Fruit fly (Drosophila melanogaster): ENCODE results near the gene CG2162.

The CG2162 gene

DNA sequence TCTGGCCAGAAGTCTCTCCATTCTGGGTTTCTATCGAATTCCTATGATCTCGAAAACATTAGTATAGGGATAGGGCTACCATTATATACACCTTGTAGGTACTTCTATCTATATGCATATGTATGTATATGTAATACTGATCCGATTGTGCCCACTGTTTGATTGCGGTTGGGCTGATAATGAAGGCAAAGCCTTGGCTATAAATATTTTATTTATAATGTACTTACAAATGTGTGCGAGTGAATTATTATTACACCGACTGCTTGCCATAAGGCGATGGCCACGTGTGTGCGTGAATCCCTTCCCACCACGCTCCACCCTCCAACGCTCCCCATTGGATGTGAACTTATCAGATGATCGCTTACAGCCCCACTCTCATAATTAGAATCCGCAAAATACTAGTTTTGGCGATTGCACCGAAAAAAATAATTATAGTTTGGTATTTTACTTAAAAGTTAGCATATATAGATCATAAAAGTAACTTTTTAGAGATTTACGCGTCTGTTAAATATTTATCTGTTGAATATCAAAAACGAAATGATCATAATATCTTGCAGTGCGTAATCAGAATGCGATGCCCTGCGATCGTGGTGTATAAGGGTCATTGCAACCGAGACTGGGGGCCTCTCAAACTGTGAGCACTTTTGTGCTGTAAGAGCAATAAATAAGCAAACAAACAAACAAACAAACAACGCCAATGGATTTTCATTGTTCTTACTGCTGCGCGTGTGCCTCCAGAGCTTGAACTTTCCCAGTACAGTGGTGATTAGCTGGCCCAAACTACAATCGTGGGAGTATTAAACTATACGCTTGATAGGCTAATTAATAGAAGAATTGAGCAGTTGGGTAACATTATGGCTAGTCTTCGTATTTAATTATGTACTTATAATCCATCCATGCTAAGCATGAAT lies 45.3 kb downstream of the CG2162 start (continued):
- no peak for TF ChIP-seq danr (GFP tag; IDR thresholded peaks at IDR 0.05)
- no peak for TF ChIP-seq sr (GFP tag; IDR thresholded peaks at IDR 0.05)
- TF ChIP-seq HLH54F (GFP tag; optimal IDR thresholded peaks at IDR 0.05) = no peak
- no peak for TF ChIP-seq Camta (GFP tag; optimal IDR thresholded peaks at IDR 0.05)
- TF ChIP-seq CG3838 (GFP tag; optimal IDR thresholded peaks at IDR 0.05) = no peak
- TF ChIP-seq Hmr (GFP tag; optimal IDR thresholded peaks at IDR 0.05) = peak; percentile 11
- no peak for TF ChIP-seq MESR4 (GFP tag; optimal IDR thresholded peaks at IDR 0.05)
- no peak for TF ChIP-seq CG30403 (GFP tag; optimal IDR thresholded peaks at IDR 0.05)
- TF ChIP-seq az2 (GFP tag; optimal IDR thresholded peaks at IDR 0.05) = no peak
- no peak for TF ChIP-seq CG8478 (optimal IDR thresholded peaks at IDR 0.05)
- TF ChIP-seq CG15696 (tag; optimal IDR thresholded peaks at IDR 0.05) = no peak
- no peak for TF ChIP-seq Opbp (GFP tag; IDR thresholded peaks at IDR 0.05; ENCODE audit: partially characterized antibody)
- no peak for TF ChIP-seq Bdp1 (GFP tag; optimal IDR thresholded peaks at IDR 0.05)
- no peak for TF ChIP-seq gsb (GFP tag; IDR thresholded peaks at IDR 0.05)
- no peak for TF ChIP-seq CG4820 (GFP tag; optimal IDR thresholded peaks at IDR 0.05)
- no peak for TF ChIP-seq z (GFP tag; IDR thresholded peaks at IDR 0.05)
- peak; percentile 30 for TF ChIP-seq CG1603 (tag; optimal IDR thresholded peaks at IDR 0.05)
- no peak for TF ChIP-seq Lhr (GFP tag; optimal IDR thresholded peaks at IDR 0.05)
- TF ChIP-seq CG10274 (GFP tag; optimal IDR thresholded peaks at IDR 0.05) = no peak
- peak; percentile 67 for TF ChIP-seq dysf (GFP tag; IDR thresholded peaks at IDR 0.05)
- TF ChIP-seq CG11504 (tag; optimal IDR thresholded peaks at IDR 0.05) = peak; percentile 45
- TF ChIP-seq Sox100B (GFP tag; optimal IDR thresholded peaks at IDR 0.05) = peak; percentile 38
- no peak for TF ChIP-seq gcm (GFP tag; optimal IDR thresholded peaks at IDR 0.05)
- TF ChIP-seq gce (GFP tag; IDR thresholded peaks at IDR 0.05) = no peak
- TF ChIP-seq sisA (GFP tag; IDR thresholded peaks at IDR 0.05) = no peak
- no peak for TF ChIP-seq trem (tag; optimal IDR thresholded peaks at IDR 0.05)
- no peak for TF ChIP-seq CG7372 (GFP tag; IDR thresholded peaks at IDR 0.05)
- peak; percentile 52; the same call in 1 of the 3 replicates for TF ChIP-seq H15 (GFP tag; IDR thresholded peaks at IDR 0.05)
- TF ChIP-seq Hmx (GFP tag; optimal IDR thresholded peaks at IDR 0.05) = no peak
- TF ChIP-seq CG31441 (GFP tag; IDR thresholded peaks at IDR 0.05) = peak; percentile 49; the same call in 1 of the 2 replicates
- TF ChIP-seq CG12219 (GFP tag; optimal IDR thresholded peaks at IDR 0.05) = no peak
- TF ChIP-seq Myb (GFP tag; optimal IDR thresholded peaks at IDR 0.05) = no peak
- no peak for TF ChIP-seq crc (GFP tag; optimal IDR thresholded peaks at IDR 0.05)
- no peak for TF ChIP-seq CG11398 (GFP tag; optimal IDR thresholded peaks at IDR 0.05)
- no peak for TF ChIP-seq pita (GFP tag; optimal IDR thresholded peaks at IDR 0.05)
- peak; percentile 53 for TF ChIP-seq CG15514 (GFP tag; optimal IDR thresholded peaks at IDR 0.05)
- TF ChIP-seq CG30431 (GFP tag; optimal IDR thresholded peaks at IDR 0.05) = no peak
- TF ChIP-seq Rx (GFP tag; IDR thresholded peaks at IDR 0.05) = 0 out of 2 replicates have a peak, but pooled peaks have one; percentile 32
- no peak for TF ChIP-seq CG7786 (GFP tag; optimal IDR thresholded peaks at IDR 0.05)
- no peak for TF ChIP-seq nau (GFP tag; optimal IDR thresholded peaks at IDR 0.05)
- no peak for TF ChIP-seq CG7963 (GFP tag; IDR thresholded peaks at IDR 0.05; ENCODE audit: partially characterized antibody)
- TF ChIP-seq exex (tag; optimal IDR thresholded peaks at IDR 0.05) = peak; percentile 95
- TF ChIP-seq CG7928 (GFP tag; optimal IDR thresholded peaks at IDR 0.05) = no peak
- TF ChIP-seq D (optimal IDR thresholded peaks at IDR 0.05) = no peak
- no peak for TF ChIP-seq D (GFP tag; optimal IDR thresholded peaks at IDR 0.05)
- TF ChIP-seq scrt (GFP tag; optimal IDR thresholded peaks at IDR 0.05) = no peak
- no peak for TF ChIP-seq HmgD (GFP tag; optimal IDR thresholded peaks at IDR 0.05)
- TF ChIP-seq CG17912 (GFP tag; optimal IDR thresholded peaks at IDR 0.05) = no peak
- TF ChIP-seq CG8924 (tag; optimal IDR thresholded peaks at IDR 0.05) = no peak
- no peak for TF ChIP-seq p53 (GFP tag; optimal IDR thresholded peaks at IDR 0.05)
